Worm (Caenorhabditis elegans): ENCODE measurements around the gene ent-2.

ent-2 gene

DNA sequence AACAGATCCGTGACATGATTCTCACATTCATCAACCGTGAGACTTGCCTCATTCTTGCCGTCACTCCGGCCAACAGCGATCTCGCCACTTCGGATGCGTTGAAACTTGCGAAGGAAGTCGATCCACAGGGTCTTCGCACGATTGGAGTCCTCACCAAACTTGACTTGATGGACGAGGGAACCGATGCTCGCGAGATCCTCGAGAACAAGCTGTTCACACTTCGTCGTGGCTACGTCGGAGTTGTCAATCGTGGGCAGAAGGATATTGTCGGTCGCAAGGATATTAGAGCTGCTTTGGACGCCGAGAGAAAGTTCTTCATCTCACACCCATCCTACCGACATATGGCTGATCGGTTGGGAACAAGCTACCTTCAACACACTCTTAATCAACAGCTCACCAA lies 31.2 kb upstream of the ent-2 start:
- no peak for TF ChIP-seq fkh-2 (tag; optimal IDR thresholded peaks at IDR 0.05)
- no peak for TF ChIP-seq hmg-11 (tag; optimal IDR thresholded peaks at IDR 0.05)
- no peak for TF ChIP-seq nhr-12 (tag; optimal IDR thresholded peaks at IDR 0.05)
- no peak for TF ChIP-seq egl-27 (tag; optimal IDR thresholded peaks at IDR 0.05)
- TF ChIP-seq ceh-16 (tag; optimal IDR thresholded peaks at IDR 0.05) = no peak
- TF ChIP-seq ztf-11 (tag; optimal IDR thresholded peaks at IDR 0.05) = no peak
- no peak for TF ChIP-seq tbx-2 (tag; optimal IDR thresholded peaks at IDR 0.05)
- TF ChIP-seq nhr-43 (tag; optimal IDR thresholded peaks at IDR 0.05; ENCODE audit: poor library complexity, severe bottlenecking) = no peak
- TF ChIP-seq ama-1 (optimal IDR thresholded peaks at IDR 0.05) = no peak
- no peak for TF ChIP-seq daf-12 (tag; optimal IDR thresholded peaks at IDR 0.05)
- no peak for TF ChIP-seq eor-1 (tag; optimal IDR thresholded peaks at IDR 0.05)
- TF ChIP-seq lin-39 (tag; optimal IDR thresholded peaks at IDR 0.05) = no peak
- no peak for TF ChIP-seq aly-2 (tag; optimal IDR thresholded peaks at IDR 0.05)

DNA sequence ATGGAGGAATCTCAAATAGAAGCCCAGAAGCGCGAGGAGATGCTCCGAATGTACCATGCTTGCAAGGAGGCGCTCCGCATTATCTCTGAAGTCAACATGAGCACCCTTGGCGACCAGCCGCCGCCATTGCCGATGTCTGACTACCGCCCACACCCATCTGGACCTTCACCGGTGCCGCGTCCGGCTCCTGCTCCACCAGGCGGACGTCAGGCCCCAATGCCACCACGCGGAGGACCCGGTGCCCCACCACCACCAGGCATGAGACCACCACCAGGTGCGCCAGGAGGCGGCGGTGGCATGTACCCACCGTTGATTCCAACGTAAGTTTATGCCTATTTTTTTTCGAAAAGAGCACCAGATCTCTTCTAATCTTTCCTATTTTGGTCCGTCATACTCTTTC lies 28.8 kb upstream of the ent-2 start:
- TF ChIP-seq ceh-82 (tag; optimal IDR thresholded peaks at IDR 0.05) (no peak), nhr-12 (tag; optimal IDR thresholded peaks at IDR 0.05) (no peak), unc-39 (tag; optimal IDR thresholded peaks at IDR 0.05) (no peak), nhr-11 (tag; optimal IDR thresholded peaks at IDR 0.05) (no peak), nhr-43 (tag; optimal IDR thresholded peaks at IDR 0.05; ENCODE audit: poor library complexity, severe bottlenecking) (no peak), tbx-2 (tag; optimal IDR thresholded peaks at IDR 0.05) (no peak), ztf-11 (tag; optimal IDR thresholded peaks at IDR 0.05) (no peak), egl-27 (tag; optimal IDR thresholded peaks at IDR 0.05) (no peak), nfya-1 (tag; optimal IDR thresholded peaks at IDR 0.05; ENCODE audit: insufficient read depth) (no peak), mml-1 (tag; optimal IDR thresholded peaks at IDR 0.05) (no peak), ceh-28 (tag; optimal IDR thresholded peaks at IDR 0.05) (no peak), aly-2 (tag; optimal IDR thresholded peaks at IDR 0.05) (no peak), skn-1 (tag; optimal IDR thresholded peaks at IDR 0.05) (no peak), eor-1 (tag; optimal IDR thresholded peaks at IDR 0.05) (no peak), lin-39 (tag; optimal IDR thresholded peaks at IDR 0.05) (no peak), pqm-1 (tag; optimal IDR thresholded peaks at IDR 0.05) (no peak), sea-2 (GFP tag; optimal IDR thresholded peaks at IDR 0.05) (no peak), daf-12 (tag; optimal IDR thresholded peaks at IDR 0.05) (no peak)

DNA sequence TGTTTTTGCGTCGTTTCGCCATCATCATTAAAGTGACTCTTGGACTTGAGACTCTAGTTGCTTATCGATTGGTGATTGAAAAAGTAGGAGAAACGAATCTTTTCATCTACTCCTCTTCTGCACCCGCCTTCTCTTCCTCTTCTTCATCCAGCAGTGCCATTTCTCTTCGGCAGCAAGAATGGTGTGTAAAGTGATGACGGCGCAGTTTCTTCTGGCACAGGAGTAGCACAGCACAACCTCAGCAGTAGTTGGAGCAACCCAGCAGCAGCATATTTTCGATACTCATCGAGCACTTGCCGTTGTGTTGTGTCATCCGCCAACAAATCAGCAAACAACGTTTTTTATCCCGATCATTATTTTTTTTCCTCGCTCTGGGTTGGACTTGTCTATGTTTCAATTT lies 25.4 kb upstream of the ent-2 start:
- no peak for TF ChIP-seq nhr-25 (tag; optimal IDR thresholded peaks at IDR 0.05)
- TF ChIP-seq pqm-1 (tag; optimal IDR thresholded peaks at IDR 0.05) = no peak
- TF ChIP-seq R02D3.7 (tag; optimal IDR thresholded peaks at IDR 0.05) = no peak
- TF ChIP-seq ceh-28 (tag; optimal IDR thresholded peaks at IDR 0.05) = no peak
- TF ChIP-seq nfya-1 (tag; optimal IDR thresholded peaks at IDR 0.05; ENCODE audit: insufficient read depth) = peak; percentile 23
- no peak for TF ChIP-seq jun-1 (tag; optimal IDR thresholded peaks at IDR 0.05)
- peak; percentile 9 for TF ChIP-seq egl-5 (tag; optimal IDR thresholded peaks at IDR 0.05)

DNA sequence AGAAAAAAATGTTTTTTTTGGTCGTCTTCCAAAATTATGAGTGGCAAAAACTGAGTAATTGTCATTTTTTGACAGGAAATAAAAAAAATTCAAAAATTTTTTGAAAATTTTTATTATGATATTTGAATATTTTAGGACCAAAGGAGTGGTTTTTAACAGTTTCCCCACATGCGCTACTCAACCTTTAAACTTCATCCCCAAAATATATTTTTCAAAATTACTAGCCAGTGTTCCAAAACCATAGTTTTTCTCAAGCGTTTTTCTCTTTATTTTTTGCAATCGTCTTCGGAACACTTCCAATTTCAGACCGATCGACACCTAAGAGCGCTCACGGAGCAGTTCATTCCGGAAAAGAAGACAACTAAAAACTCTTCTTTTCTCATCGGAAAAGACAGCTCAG lies 23.9 kb upstream of the ent-2 start, which contains the start of gene K09A9.6:
TSS of gene K09A9.6 (plus strand) at position 301 of the 400 bp plus-strand sequence.
- TF ChIP-seq fkh-10 (GFP tag; optimal IDR thresholded peaks at IDR 0.05) = no peak
- no peak for TF ChIP-seq fos-1 (tag; optimal IDR thresholded peaks at IDR 0.05)
- TF ChIP-seq ceh-16 (tag; optimal IDR thresholded peaks at IDR 0.05) = no peak
- TF ChIP-seq lin-39 (tag; optimal IDR thresholded peaks at IDR 0.05) = no peak
- TF ChIP-seq unc-62 (GFP tag; optimal IDR thresholded peaks at IDR 0.05) = no peak
- no peak for TF ChIP-seq lsy-12 (tag; optimal IDR thresholded peaks at IDR 0.05)
- TF ChIP-seq jun-1 (tag; optimal IDR thresholded peaks at IDR 0.05) = no peak
- TF ChIP-seq nhr-23 (tag; optimal IDR thresholded peaks at IDR 0.05) = no peak
- no peak for TF ChIP-seq hmg-11 (tag; optimal IDR thresholded peaks at IDR 0.05)
- TF ChIP-seq skn-1 (tag; optimal IDR thresholded peaks at IDR 0.05) = no peak
- no peak for TF ChIP-seq daf-12 (tag; optimal IDR thresholded peaks at IDR 0.05)
- no peak for TF ChIP-seq pqm-1 (tag; optimal IDR thresholded peaks at IDR 0.05)
- no peak for TF ChIP-seq nhr-43 (tag; optimal IDR thresholded peaks at IDR 0.05; ENCODE audit: poor library complexity, severe bottlenecking)
- no peak for TF ChIP-seq ceh-28 (tag; optimal IDR thresholded peaks at IDR 0.05)
- no peak for TF ChIP-seq nhr-67 (tag; optimal IDR thresholded peaks at IDR 0.05)
- no peak for TF ChIP-seq elt-2 (tag; optimal IDR thresholded peaks at IDR 0.05)

DNA sequence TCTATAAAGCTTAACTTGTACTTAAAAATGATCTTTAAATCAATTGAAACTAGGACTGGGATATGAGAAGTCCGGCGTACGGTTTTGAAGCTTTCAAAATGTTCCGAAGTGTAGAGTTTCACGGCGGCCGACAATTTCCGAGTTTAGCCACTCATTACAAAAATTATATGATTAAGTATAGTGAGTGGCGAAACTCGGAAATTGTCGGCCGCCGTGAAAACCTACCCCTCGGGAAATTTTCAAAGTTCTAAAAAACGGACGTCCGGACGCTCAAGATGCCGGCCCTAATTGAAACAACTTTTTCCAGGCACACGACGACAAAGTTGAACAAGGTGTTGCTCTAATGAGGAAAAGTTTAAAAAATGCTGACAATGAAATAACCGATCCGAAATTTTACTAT lies 15.7 kb upstream of the ent-2 start:
- TF ChIP-seq jun-1 (tag; optimal IDR thresholded peaks at IDR 0.05) = no peak
- no peak for TF ChIP-seq pha-4 (tag; optimal IDR thresholded peaks at IDR 0.05)
- no peak for TF ChIP-seq tbx-2 (tag; optimal IDR thresholded peaks at IDR 0.05)
- no peak for TF ChIP-seq nhr-43 (tag; optimal IDR thresholded peaks at IDR 0.05; ENCODE audit: poor library complexity, severe bottlenecking)
- no peak for TF ChIP-seq ceh-82 (tag; optimal IDR thresholded peaks at IDR 0.05)
- no peak for TF ChIP-seq nhr-11 (tag; optimal IDR thresholded peaks at IDR 0.05)
- TF ChIP-seq sea-2 (GFP tag; optimal IDR thresholded peaks at IDR 0.05) = no peak
- no peak for TF ChIP-seq lin-39 (tag; optimal IDR thresholded peaks at IDR 0.05)
- TF ChIP-seq mdl-1 (tag; optimal IDR thresholded peaks at IDR 0.05) = no peak
- TF ChIP-seq ceh-16 (tag; optimal IDR thresholded peaks at IDR 0.05) = no peak
- TF ChIP-seq lsy-12 (tag; optimal IDR thresholded peaks at IDR 0.05) = no peak
- TF ChIP-seq elt-1 (tag; optimal IDR thresholded peaks at IDR 0.05) = no peak
- TF ChIP-seq eor-1 (tag; optimal IDR thresholded peaks at IDR 0.05) = no peak
- TF ChIP-seq ztf-11 (tag; optimal IDR thresholded peaks at IDR 0.05) = no peak
- no peak for TF ChIP-seq elt-2 (tag; optimal IDR thresholded peaks at IDR 0.05)
- TF ChIP-seq fkh-2 (tag; optimal IDR thresholded peaks at IDR 0.05) = no peak
- no peak for TF ChIP-seq zag-1 (tag; optimal IDR thresholded peaks at IDR 0.05)
